Fruit fly (Drosophila melanogaster) whole organism, embryonic: ENCODE data around the gene CG14625.

Source experiments
- Abd-B ChIP-seq: fragments of 200-800 bp; sonication (Bioruptor generic); optimal IDR thresholded peaks from 2 replicates; lab custom pipeline; 2018; ENCODE audit warnings: missing biosample characterization, mild to moderate bottlenecking, missing genetic modification characterization, moderate library complexity
- Aef1 ChIP-seq: fragments of 200-800 bp; sonication (Bioruptor generic); IDR thresholded peaks from 3 replicates; pipeline ENCODE4 v1.3.6; 2022; ENCODE audit warnings: missing biosample characterization, missing genetic modification characterization
- Antp ChIP-seq: fragments of 200-800 bp; sonication (Bioruptor generic); optimal IDR thresholded peaks from 3 replicates; lab custom pipeline; 2016; ENCODE audit warnings: missing biosample characterization, missing genetic modification characterization
- CG10366 ChIP-seq: fragments of 200-800 bp; sonication (Bioruptor generic); IDR thresholded peaks from 2 replicates; pipeline ENCODE4 v1.3.6; 2022; ENCODE audit warnings: missing biosample characterization, missing genetic modification characterization
- CG10654 ChIP-seq: fragments of 200-800 bp; sonication (Bioruptor generic); optimal IDR thresholded peaks from 2 replicates; lab custom pipeline; 2016; ENCODE audit warnings: missing biosample characterization, missing genetic modification characterization
- CG11093 ChIP-seq: fragments of 200-800 bp; sonication (Bioruptor generic); IDR thresholded peaks from 3 replicates; pipeline ENCODE4 v1.3.6; 2022; ENCODE audit warnings: missing biosample characterization, missing genetic modification characterization
- CG11398 ChIP-seq: fragments of 200-800 bp; sonication (Bioruptor generic); optimal IDR thresholded peaks from 2 replicates; lab custom pipeline; 2016; ENCODE audit warnings: missing biosample characterization, missing genetic modification characterization
- CG12104 ChIP-seq: fragments of 200-800 bp; sonication (Bioruptor generic); optimal IDR thresholded peaks from 3 replicates; lab custom pipeline; 2016; ENCODE audit warnings: missing biosample characterization, missing genetic modification characterization
- CG1233 ChIP-seq: fragments of 200-800 bp; sonication (Bioruptor generic); optimal IDR thresholded peaks from 4 replicates; lab custom pipeline; 2018; ENCODE audit warnings: missing biosample characterization, mild to moderate bottlenecking, missing genetic modification characterization
- CG12942 ChIP-seq: fragments of 200-800 bp; sonication (Bioruptor generic); optimal IDR thresholded peaks from 3 replicates; lab custom pipeline; 2016; ENCODE audit warnings: missing biosample characterization, missing genetic modification characterization
- CG13424 ChIP-seq: fragments of 200-800 bp; sonication (Bioruptor generic); optimal IDR thresholded peaks from 2 replicates; lab custom pipeline; 2019; ENCODE audit warnings: missing biosample characterization, mild to moderate bottlenecking, missing genetic modification characterization, moderate library complexity
- CG13894 ChIP-seq: fragments of 200-800 bp; sonication (Bioruptor generic); optimal IDR thresholded peaks from 3 replicates; lab custom pipeline; 2018; ENCODE audit warnings: missing biosample characterization, mild to moderate bottlenecking, missing genetic modification characterization, moderate library complexity
- CG2120 ChIP-seq: fragments of 200-800 bp; sonication (Bioruptor generic); optimal IDR thresholded peaks from 3 replicates; lab custom pipeline; 2016; ENCODE audit warnings: missing biosample characterization, missing genetic modification characterization
- CG31224 ChIP-seq: fragments of 200-800 bp; sonication (Bioruptor generic); IDR thresholded peaks from 2 replicates; pipeline ENCODE4 v1.3.6; 2022; ENCODE audit warnings: missing biosample characterization, missing genetic modification characterization
- CG31365 ChIP-seq: fragments of 200-800 bp; sonication (Bioruptor generic); optimal IDR thresholded peaks from 2 replicates; lab custom pipeline; 2018; ENCODE audit warnings: missing biosample characterization, mild to moderate bottlenecking, missing genetic modification characterization
- CG33213 ChIP-seq: fragments of 200-800 bp; sonication (Bioruptor generic); optimal IDR thresholded peaks from 3 replicates; lab custom pipeline; 2016; ENCODE audit warnings: missing biosample characterization, missing genetic modification characterization
- CG34422 ChIP-seq: fragments of 200-800 bp; sonication (Bioruptor generic); IDR thresholded peaks from 3 replicates; pipeline ENCODE4 v1.3.6; 2022; ENCODE audit warnings: missing biosample characterization, missing genetic modification characterization
- CG3726 ChIP-seq: fragments of 200-800 bp; sonication (Bioruptor generic); IDR thresholded peaks from 3 replicates; pipeline ENCODE4, ENCODE4 v1.3.6; 2022; ENCODE audit warnings: missing biosample characterization, missing genetic modification characterization
- CG3995 ChIP-seq: fragments of 200-800 bp; sonication (Bioruptor generic); optimal IDR thresholded peaks from 3 replicates; lab custom pipeline; 2016; ENCODE audit warnings: missing biosample characterization, missing genetic modification characterization
- CG43689 ChIP-seq: fragments of 200-800 bp; sonication (Bioruptor generic); IDR thresholded peaks from 2 replicates; pipeline ENCODE4 v1.3.6; 2022; ENCODE audit warnings: missing biosample characterization, missing genetic modification characterization
- CG4617 ChIP-seq: fragments of 200-800 bp; sonication (Bioruptor generic); optimal IDR thresholded peaks from 3 replicates; lab custom pipeline; 2016; ENCODE audit warnings: missing biosample characterization, missing genetic modification characterization, borderline replicate concordance
- CG6813 ChIP-seq: fragments of 200-800 bp; sonication (Bioruptor generic); optimal IDR thresholded peaks from 2 replicates; lab custom pipeline; 2017; ENCODE audit warnings: missing biosample characterization, missing genetic modification characterization, mild to moderate bottlenecking, moderate library complexity, missing genetic modification reagents
- CG7357 ChIP-seq: fragments of 200-800 bp; sonication (Bioruptor generic); IDR thresholded peaks from 3 replicates; pipeline ENCODE4 v1.3.6; 2022; ENCODE audit warnings: missing biosample characterization, missing genetic modification characterization
- CG8089 ChIP-seq: fragments of 200-800 bp; sonication (Bioruptor generic); optimal IDR thresholded peaks from 3 replicates; lab custom pipeline; 2016; ENCODE audit warnings: missing biosample characterization, missing genetic modification characterization
- CG8359 ChIP-seq: fragments of 200-800 bp; sonication (Bioruptor generic); optimal IDR thresholded peaks from 2 replicates; lab custom pipeline; 2017; ENCODE audit warnings: missing biosample characterization, mild to moderate bottlenecking, missing genetic modification characterization, borderline replicate concordance
- CG8924 ChIP-seq: fragments of 200-800 bp; optimal IDR thresholded peaks from 3 replicates; lab custom pipeline; 2019; ENCODE audit warnings: missing biosample characterization, mild to moderate bottlenecking, missing genetic modification characterization, moderate library complexity
- CG9932 ChIP-seq: fragments of 200-800 bp; sonication (Bioruptor generic); IDR thresholded peaks from 2 replicates; pipeline ENCODE4 v1.3.6; 2022; ENCODE audit warnings: missing biosample characterization, missing genetic modification characterization
- CoRest ChIP-seq: fragments of 200-800 bp; sonication (Bioruptor generic); optimal IDR thresholded peaks from 3 replicates; lab custom pipeline; 2018; ENCODE audit warnings: missing biosample characterization, mild to moderate bottlenecking, missing genetic modification characterization, moderate library complexity
- Hey ChIP-seq: fragments of 200-800 bp; sonication (Bioruptor generic); optimal IDR thresholded peaks from 3 replicates; lab custom pipeline; 2018; ENCODE audit warnings: missing biosample characterization, mild to moderate bottlenecking, missing genetic modification characterization
- Hmr ChIP-seq: fragments of 200-800 bp; sonication (Bioruptor generic); optimal IDR thresholded peaks from 3 replicates; lab custom pipeline; 2017; ENCODE audit warnings: mild to moderate bottlenecking, missing biosample characterization, missing genetic modification reagents, missing genetic modification characterization
- Hr3 ChIP-seq: fragments of 200-800 bp; sonication (Bioruptor generic); optimal IDR thresholded peaks from 3 replicates; lab custom pipeline; 2016; ENCODE audit warnings: missing biosample characterization, missing genetic modification characterization
- Jarid2 ChIP-seq: fragments of 200-800 bp; sonication (Bioruptor generic); optimal IDR thresholded peaks from 3 replicates; lab custom pipeline; 2017; ENCODE audit warnings: mild to moderate bottlenecking, missing biosample characterization, missing genetic modification reagents, missing genetic modification characterization
- MESR4 ChIP-seq: fragments of 200-800 bp; sonication (Bioruptor generic); optimal IDR thresholded peaks from 2 replicates; lab custom pipeline; 2018; ENCODE audit warnings: missing biosample characterization, mild to moderate bottlenecking, missing genetic modification characterization, moderate library complexity
- Mad ChIP-seq: fragments of 200-800 bp; sonication (Bioruptor generic); optimal IDR thresholded peaks from 2 replicates; lab custom pipeline; 2016; ENCODE audit warnings: missing biosample characterization, missing genetic modification characterization
- Scr ChIP-seq: fragments of 200-800 bp; sonication (Bioruptor generic); IDR thresholded peaks from 2 replicates; pipeline ENCODE4 v1.3.6; 2022; ENCODE audit warnings: missing biosample characterization, missing genetic modification characterization; ENCODE audit not compliant: partially characterized antibody
- Sox100B ChIP-seq: fragments of 200-800 bp; sonication (Bioruptor generic); optimal IDR thresholded peaks from 3 replicates; lab custom pipeline; 2018; ENCODE audit warnings: missing biosample characterization, mild to moderate bottlenecking, missing genetic modification characterization
- Usf ChIP-seq: fragments of 200-800 bp; sonication (Bioruptor generic); optimal IDR thresholded peaks from 2 replicates; lab custom pipeline; 2017; ENCODE audit warnings: missing genotype, missing biosample characterization, missing genetic modification characterization
- ash1 ChIP-seq: fragments of 200-800 bp; sonication (Bioruptor generic); optimal IDR thresholded peaks from 2 replicates; lab custom pipeline; 2018; ENCODE audit warnings: missing biosample characterization, mild to moderate bottlenecking, missing genetic modification characterization
- bbx ChIP-seq: fragments of 200-800 bp; sonication (Bioruptor generic); IDR thresholded peaks from 2 replicates; pipeline ENCODE4 v1.3.6; 2022; ENCODE audit warnings: missing biosample characterization, missing genetic modification characterization; ENCODE audit not compliant: partially characterized antibody
- br ChIP-seq: fragments of >200 bp; optimal IDR thresholded peaks from 2 replicates; lab custom pipeline; 2017
- danr ChIP-seq: fragments of 200-800 bp; sonication (Bioruptor generic); IDR thresholded peaks from 2 replicates; pipeline ENCODE4 v1.3.6; 2022; ENCODE audit warnings: missing biosample characterization, missing genetic modification characterization
- dmrt11E ChIP-seq: fragments of 200-800 bp; sonication (Bioruptor generic); optimal IDR thresholded peaks from 3 replicates; lab custom pipeline; 2018; ENCODE audit warnings: missing biosample characterization, mild to moderate bottlenecking, missing genetic modification characterization, moderate library complexity
- grn ChIP-seq: fragments of 200-800 bp; sonication (Bioruptor generic); optimal IDR thresholded peaks from 3 replicates; lab custom pipeline; 2017; ENCODE audit warnings: missing biosample characterization, missing genetic modification characterization
- hth ChIP-seq: fragments of >200 bp; optimal IDR thresholded peaks from 2 replicates; lab custom pipeline; 2017; ENCODE audit warnings: inconsistent platforms
- kni ChIP-seq: fragments of 200-800 bp; sonication (Bioruptor generic); optimal IDR thresholded peaks from 3 replicates; lab custom pipeline; 2017; ENCODE audit warnings: mild to moderate bottlenecking, missing biosample characterization, missing genetic modification reagents, missing genetic modification characterization
- shn ChIP-seq: fragments of 200-800 bp; sonication (Bioruptor generic); optimal IDR thresholded peaks from 3 replicates; lab custom pipeline; 2016; ENCODE audit warnings: missing biosample characterization, missing genetic modification characterization
- tgo ChIP-seq: fragments of 200-800 bp; sonication (Bioruptor generic); IDR thresholded peaks from 3 replicates; pipeline ENCODE4 v1.3.6; 2022; ENCODE audit warnings: missing biosample characterization, missing genetic modification characterization
- wdn ChIP-seq: fragments of 200-800 bp; sonication (Bioruptor generic); IDR thresholded peaks from 2 replicates; pipeline ENCODE4 v1.3.6; 2022; ENCODE audit warnings: missing biosample characterization, missing genetic modification characterization
- zfh2 ChIP-seq: fragments of 200-800 bp; sonication (Bioruptor generic); optimal IDR thresholded peaks from 2 replicates; lab custom pipeline; 2016; ENCODE audit warnings: missing biosample characterization, missing genetic modification characterization

The CG14625 gene

DNA sequence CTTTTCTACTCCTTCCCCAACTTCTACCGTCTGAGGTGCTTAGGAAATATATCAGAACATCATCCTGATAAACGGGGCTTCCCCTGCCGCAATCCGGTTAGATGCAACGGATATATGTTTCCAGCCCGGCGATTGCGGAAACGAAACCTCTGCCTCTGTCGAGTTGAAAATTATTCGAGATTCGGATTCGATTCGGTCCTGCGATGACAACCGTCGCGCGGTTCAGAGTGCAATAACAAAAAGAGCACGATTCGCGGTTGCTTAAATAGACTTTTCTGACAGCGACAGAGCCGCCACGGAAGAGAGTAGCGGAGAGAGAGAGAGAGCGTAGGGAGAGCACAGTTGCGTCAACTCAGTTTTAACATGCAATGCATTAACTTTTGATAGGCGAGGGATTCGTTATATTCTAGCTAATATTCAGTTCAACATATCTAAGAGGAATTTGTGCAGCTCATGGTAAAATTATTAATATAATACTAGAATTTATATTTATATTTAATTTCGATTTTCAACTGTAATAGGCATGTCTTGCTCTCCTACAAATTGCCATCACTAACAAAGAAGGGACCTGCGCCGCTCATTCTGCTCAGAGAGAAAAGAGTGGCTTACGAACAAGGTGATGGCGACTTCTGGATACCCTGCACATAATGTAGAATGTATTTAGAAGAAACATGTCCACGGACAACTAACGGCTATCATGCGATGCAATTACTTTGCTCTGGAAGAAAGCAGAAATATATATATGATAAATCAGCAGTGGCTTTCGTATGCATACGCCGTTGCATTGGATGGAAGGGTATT lies 35.7 kb downstream of the CG14625 start (continued):
- TF ChIP-seq Jarid2 (GFP tag; lab: Kevin White, UChicago) (peak; percentile 46), CG1233 (GFP tag; lab: Kevin White, UChicago) (peak; percentile 66), CG11093 (peak; percentile 80), Sox100B (GFP tag; lab: Kevin White, UChicago) (peak; percentile 77), dmrt11E (peak; percentile 88), CG13894 (tag; lab: Kevin White, UChicago) (peak; percentile 55), Aef1 (GFP tag; lab: Robert Waterston, UW) (peak; percentile 72), CG6813 (GFP tag; lab: Kevin White, UChicago) (peak; percentile 67), CoRest (tag; lab: Kevin White, UChicago) (peak; percentile 83), Usf (peak; percentile 69), Hmr (GFP tag; lab: Kevin White, UChicago) (peak; percentile 76), grn (GFP tag; lab: Kevin White, UChicago) (no peak), CG31365 (tag; lab: Kevin White, UChicago) (peak; percentile 54), tgo (GFP tag; lab: Robert Waterston, UW) (peak; percentile 77), CG3726 (GFP tag; lab: Robert Waterston, UW) (peak; percentile 77; the same call in 2 of the 3 replicates), CG4617 (no peak), CG12104 (GFP tag; lab: Kevin White, UChicago) (peak; percentile 44), danr (GFP tag; lab: Robert Waterston, UW) (peak; percentile 61; the same call in 1 of the 2 replicates), zfh2 (GFP tag; lab: Kevin White, UChicago) (peak; percentile 65), CG7357 (GFP tag; lab: Robert Waterston, UW) (peak; percentile 72), kni (peak; percentile 47), br (no peak), CG10654 (GFP tag; lab: Kevin White, UChicago) (peak; percentile 57), CG8089 (peak; percentile 53), CG8924 (tag; lab: Kevin White, UChicago) (peak; percentile 81), Hr3 (GFP tag; lab: Kevin White, UChicago) (peak; percentile 79), Hey (tag; lab: Kevin White, UChicago) (no peak), Abd-B (GFP tag; lab: Kevin White, UChicago) (peak; percentile 75), bbx (peak; percentile 36; the same call in 1 of the 2 replicates), CG3995 (GFP tag; lab: Kevin White, UChicago) (no peak), CG11398 (peak; percentile 71), CG2120 (GFP tag; lab: Kevin White, UChicago) (peak; percentile 83), Scr (GFP tag; lab: Robert Waterston, UW) (peak; percentile 22), CG10366 (GFP tag; lab: Robert Waterston, UW) (peak; percentile 81), shn (GFP tag; lab: Kevin White, UChicago) (peak; percentile 73), hth (no peak), MESR4 (no peak), CG12942 (GFP tag; lab: Kevin White, UChicago) (peak; percentile 43), CG13424 (peak; percentile 83), CG31224 (GFP tag; lab: Robert Waterston, UW) (peak; percentile 56; the same call in 1 of the 2 replicates), CG9932 (GFP tag; lab: Robert Waterston, UW) (peak; percentile 62), ash1 (GFP tag; lab: Kevin White, UChicago) (no peak), CG43689 (GFP tag; lab: Robert Waterston, UW) (peak; percentile 52; the same call in 1 of the 2 replicates), Antp (peak; percentile 62), Mad (GFP tag; lab: Kevin White, UChicago) (peak; percentile 76), CG34422 (GFP tag; lab: Robert Waterston, UW) (peak; percentile 83), wdn (GFP tag; lab: Robert Waterston, UW) (0 out of 2 replicates have a peak, but pooled peaks have one; percentile 28), CG33213 (GFP tag; lab: Kevin White, UChicago) (peak; percentile 66), CG8359 (GFP tag; lab: Kevin White, UChicago) (peak; percentile 59)
